Worm (Caenorhabditis elegans) whole organism, L3 larva: ENCODE measurements around the gene kin-4.
"Not testable (repeated sequence)": the region's sequence is repeated elsewhere in the genome, so short reads cannot be mapped to it uniquely, and the experiment has no call there.

ENCODE experiments used
- R02D3.7 ChIP-seq: fragments of 150-350 bp; optimal IDR thresholded peaks from 2 replicates; lab custom pipeline; 2014; ENCODE audit warnings: missing biosample characterization, missing genetic modification characterization
- ZK546.5 ChIP-seq: sonication (generic microtip); optimal IDR thresholded peaks from 2 replicates; lab custom pipeline; 2017; ENCODE audit warnings: missing biosample characterization, missing genetic modification characterization
- aly-2 ChIP-seq: fragments of 150-350 bp; optimal IDR thresholded peaks from 2 replicates; lab custom pipeline; 2014; ENCODE audit warnings: missing biosample characterization, missing genetic modification characterization
- ceh-28 ChIP-seq: fragments of 150-350 bp; optimal IDR thresholded peaks from 2 replicates; lab custom pipeline; 2014; ENCODE audit warnings: missing biosample characterization, missing genetic modification reagents, missing genetic modification characterization
- daf-12 ChIP-seq: fragments of 150-350 bp; optimal IDR thresholded peaks from 2 replicates; lab custom pipeline; 2014; ENCODE audit warnings: missing biosample characterization, missing genetic modification reagents, missing genetic modification characterization
- egl-27 ChIP-seq: sonication (generic microtip); optimal IDR thresholded peaks from 4 replicates; lab custom pipeline; 2017; ENCODE audit warnings: missing biosample characterization, missing genetic modification reagents, missing genetic modification characterization
- egl-5 ChIP-seq: fragments of 150-350 bp; optimal IDR thresholded peaks from 2 replicates; lab custom pipeline; 2017; ENCODE audit warnings: missing biosample characterization, missing genetic modification reagents, missing genetic modification characterization, inconsistent platforms
- elt-1 ChIP-seq: fragments of 150-350 bp; optimal IDR thresholded peaks from 2 replicates; lab custom pipeline; 2014; ENCODE audit warnings: missing biosample characterization, missing genetic modification characterization
- elt-2 ChIP-seq: sonication (generic microtip); optimal IDR thresholded peaks from 2 replicates; lab custom pipeline; 2016; ENCODE audit warnings: missing genetic modification reagents, mild to moderate bottlenecking, missing genetic modification characterization, missing compliant biosample characterization
- elt-3 ChIP-seq, 3 experiments: fragments of 150-350 bp in 1 of 3; sonication (generic microtip) in 2 of 3; optimal IDR thresholded peaks; 2 replicates in 2 of 3; 4 replicates in 1 of 3; lab custom pipeline; 2014 to 2017; ENCODE audit warnings: missing biosample characterization in 3 of 3, missing genetic modification characterization in 3 of 3
- eor-1 ChIP-seq, 2 experiments: fragments of 150-350 bp; optimal IDR thresholded peaks; 2 replicates each; lab custom pipeline; 2014 to 2018; ENCODE audit warnings: missing biosample characterization in 2 of 2, missing genetic modification characterization in 2 of 2
- hmg-11 ChIP-seq: sonication (generic microtip); optimal IDR thresholded peaks from 2 replicates; lab custom pipeline; 2016; ENCODE audit warnings: missing genetic modification characterization, missing compliant biosample characterization
- jun-1 ChIP-seq: fragments of 150-350 bp; optimal IDR thresholded peaks from 2 replicates; lab custom pipeline; 2014; ENCODE audit warnings: missing biosample characterization, missing genetic modification reagents, missing genetic modification characterization
- lin-39 ChIP-seq: fragments of 150-350 bp; optimal IDR thresholded peaks from 2 replicates; lab custom pipeline; 2018; ENCODE audit warnings: missing biosample characterization, missing genetic modification reagents, missing genetic modification characterization
- lsy-12 ChIP-seq: sonication (generic microtip); optimal IDR thresholded peaks from 2 replicates; lab custom pipeline; 2016; ENCODE audit warnings: mild to moderate bottlenecking, missing genetic modification characterization, missing compliant biosample characterization
- nhr-11 ChIP-seq: fragments of 150-350 bp; optimal IDR thresholded peaks from 2 replicates; lab custom pipeline; 2014; ENCODE audit warnings: missing biosample characterization, missing genetic modification characterization
- nhr-12 ChIP-seq: fragments of 150-350 bp; optimal IDR thresholded peaks from 2 replicates; lab custom pipeline; 2014; ENCODE audit warnings: missing biosample characterization, missing genetic modification characterization
- nhr-23 ChIP-seq: fragments of 150-350 bp; optimal IDR thresholded peaks from 2 replicates; lab custom pipeline; 2014; ENCODE audit warnings: missing biosample characterization, missing genetic modification reagents, missing genetic modification characterization
- nhr-25 ChIP-seq: sonication (generic microtip); optimal IDR thresholded peaks from 2 replicates; lab custom pipeline; 2017; ENCODE audit warnings: missing biosample characterization, missing genetic modification characterization
- nhr-28 ChIP-seq: fragments of 150-350 bp; optimal IDR thresholded peaks from 2 replicates; lab custom pipeline; 2014; ENCODE audit warnings: missing biosample characterization, missing genetic modification characterization
- nhr-43 ChIP-seq: sonication (generic microtip); optimal IDR thresholded peaks from 2 replicates; lab custom pipeline; 2016; ENCODE audit warnings: mild to moderate bottlenecking, missing genetic modification characterization, missing compliant biosample characterization; ENCODE audit not compliant: poor library complexity, severe bottlenecking
- nhr-77 ChIP-seq: fragments of 150-350 bp; optimal IDR thresholded peaks from 2 replicates; lab custom pipeline; 2014; ENCODE audit warnings: missing biosample characterization, missing genetic modification characterization
- pha-4 ChIP-seq: fragments of 150-350 bp; optimal IDR thresholded peaks from 2 replicates; lab custom pipeline; 2014; ENCODE audit warnings: missing biosample characterization, missing genetic modification reagents, missing genetic modification characterization
- sea-2 ChIP-seq: fragments of 150-350 bp; sonication (generic microtip); optimal IDR thresholded peaks from 4 replicates; lab custom pipeline; 2014; ENCODE audit warnings: missing biosample characterization, missing genetic modification reagents, missing genetic modification characterization
- skn-1 ChIP-seq: fragments of 150-350 bp; optimal IDR thresholded peaks from 2 replicates; lab custom pipeline; 2014; ENCODE audit warnings: missing biosample characterization, missing genetic modification characterization
- snpc-4 ChIP-seq: fragments of 150-350 bp; optimal IDR thresholded peaks from 2 replicates; lab custom pipeline; 2014; ENCODE audit warnings: missing biosample characterization, missing genetic modification characterization
- unc-39 ChIP-seq: sonication (generic microtip); optimal IDR thresholded peaks from 4 replicates; lab custom pipeline; 2017; ENCODE audit warnings: missing biosample characterization, missing genetic modification characterization
- ztf-4 ChIP-seq: fragments of 150-350 bp; optimal IDR thresholded peaks from 2 replicates; lab custom pipeline; 2014; ENCODE audit warnings: missing biosample characterization, missing genetic modification characterization

kin-4 gene

DNA sequence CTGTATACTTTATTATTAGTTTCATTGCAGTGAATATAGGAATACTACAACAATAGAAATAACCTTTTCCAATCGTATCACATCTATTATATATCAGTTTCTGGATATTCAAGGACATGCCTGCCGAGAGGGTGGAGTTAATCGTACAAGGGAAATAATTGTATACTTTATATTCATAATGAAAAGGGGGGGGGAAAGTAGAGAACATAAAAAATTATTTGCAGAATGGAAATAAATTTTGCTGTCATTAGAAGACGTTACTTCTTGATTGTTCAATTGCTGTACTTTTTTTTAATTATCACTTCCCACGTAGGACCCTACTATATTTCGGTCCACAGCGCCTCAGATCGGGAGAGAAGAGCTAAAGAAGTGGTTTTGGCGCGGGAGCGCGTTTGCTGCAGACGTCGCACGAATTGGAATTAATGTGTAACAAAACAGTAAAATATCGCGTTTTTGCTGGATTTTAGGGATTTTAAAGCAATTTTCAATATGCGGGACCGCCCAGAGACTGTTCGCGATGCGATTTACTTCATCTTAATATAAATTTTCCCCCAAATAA lies 27.2 kb upstream of the kin-4 start, which contains the start of gene dsl-6:
dsl-6 (minus strand) TSS at position 51 of the 559 bp plus-strand sequence.
- not testable (repeated sequence) for TF ChIP-seq hmg-11, nhr-11, nhr-43 (tag; lab: Kevin White, UChicago)

ce11 chrIV:11401482-11401881 lies 24.1 kb upstream of the kin-4 start:
- TF ChIP-seq elt-3 (tag; optimal IDR thresholded peaks at IDR 0.05; lab: Kevin White, UChicago) (no peak), nhr-77 (no peak), ztf-4 (tag; lab: Kevin White, UChicago) (no peak), eor-1 (tag; optimal IDR thresholded peaks at IDR 0.05; lab: Kevin White, UChicago) (no peak), egl-5 (tag; lab: Kevin White, UChicago) (no peak), elt-1 (tag; lab: Kevin White, UChicago) (no peak), ceh-28 (tag; lab: Kevin White, UChicago) (no peak), pha-4 (no peak), nhr-23 (tag; lab: Kevin White, UChicago) (no peak), ZK546.5 (tag; lab: Kevin White, UChicago) (no peak), skn-1 (no peak), aly-2 (no peak), lsy-12 (tag; lab: Kevin White, UChicago) (no peak), elt-2 (tag; lab: Kevin White, UChicago) (no peak), R02D3.7 (tag; lab: Kevin White, UChicago) (no peak), jun-1 (tag; lab: Kevin White, UChicago) (no peak), unc-39 (tag; lab: Kevin White, UChicago) (no peak)

- no peak for TF ChIP-seq egl-27 (tag; lab: Kevin White, UChicago)
- no peak for TF ChIP-seq nhr-28
- no peak for TF ChIP-seq ZK546.5 (tag; lab: Kevin White, UChicago)
- TF ChIP-seq unc-39 (tag; lab: Kevin White, UChicago): no peak
- no peak for TF ChIP-seq egl-5 (tag; lab: Kevin White, UChicago)
- TF ChIP-seq nhr-12 (tag; lab: Kevin White, UChicago): no peak
- no peak for TF ChIP-seq lin-39
- TF ChIP-seq hmg-11 (tag; lab: Kevin White, UChicago): no peak
- no peak for TF ChIP-seq nhr-43 (tag; lab: Kevin White, UChicago)
- no peak for TF ChIP-seq snpc-4 (tag; lab: Kevin White, UChicago)
- TF ChIP-seq ceh-28 (tag; lab: Kevin White, UChicago): no peak
- no peak for TF ChIP-seq sea-2 (GFP tag; lab: Kevin White, UChicago)
- TF ChIP-seq nhr-77: no peak
Observed at ce11 chrIV:11403288-11403991, 22.1 kb upstream of the kin-4 start, which contains the start of the genes memi-3 and cyp-31A2. Gene memi-3, minus strand, starts transcription at chrIV:11403338. Gene cyp-31A2, plus strand, starts transcription at chrIV:11403961.

- peak; percentile 23 for TF ChIP-seq nhr-25 (tag; lab: Kevin White, UChicago)
Observed at ce11 chrIV:11406744-11407690, 18.5 kb upstream of the kin-4 start, which contains the start of the genes his-63 and his-64. Gene his-63, minus strand, starts transcription at chrIV:11406861. Gene his-64, plus strand, starts transcription at chrIV:11407116.

DNA sequence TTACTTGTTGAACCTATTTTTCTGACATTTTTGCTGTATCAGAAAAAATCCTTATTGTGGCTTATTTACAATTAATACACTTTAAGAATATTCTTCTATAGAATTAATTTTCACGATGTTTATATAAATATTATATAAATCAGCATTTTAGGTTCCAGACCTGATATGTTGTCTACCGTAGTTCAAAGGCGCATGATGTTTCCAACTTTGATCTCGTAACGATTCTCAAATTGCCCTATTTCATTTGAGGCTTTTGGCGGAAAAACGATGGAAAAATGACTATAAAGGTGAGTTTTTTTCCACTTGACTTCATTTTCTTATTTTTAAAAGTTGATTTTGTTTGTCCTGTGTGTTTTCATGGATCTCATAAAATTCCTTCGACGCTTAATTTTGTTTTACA lies 15.5 kb upstream of the kin-4 start, which contains the start of gene gfat-2:
gfat-2 (plus strand) TSS at position 145 of the 400 bp plus-strand sequence.
- TF ChIP-seq daf-12 (tag; lab: Kevin White, UChicago) (no peak), aly-2 (no peak), hmg-11 (tag; lab: Kevin White, UChicago) (no peak), eor-1 (tag; optimal IDR thresholded peaks at IDR 0.05; lab: Kevin White, UChicago) (no peak), nhr-11 (tag; lab: Kevin White, UChicago) (no peak)
